Worm (Caenorhabditis elegans): ENCODE results near the gene M01H9.10.

The M01H9.10 gene

ce11 chrIV:4445711-4446290 lies 34.1 kb downstream of the M01H9.10 start, which contains the start of the genes wapl-1 and htz-1 (continued):
- peak; percentile 65 for TF ChIP-seq attf-6 (GFP tag; IDR thresholded peaks at IDR 0.05)
- no peak for TF ChIP-seq sptf-2 (GFP tag; optimal IDR thresholded peaks at IDR 0.05)
- peak; percentile 94 for TF ChIP-seq D2030.7 (GFP tag; IDR thresholded peaks at IDR 0.05)
- TF ChIP-seq snpc-1.3 (tag; optimal IDR thresholded peaks at IDR 0.05; ENCODE audit: insufficient read depth): peak; percentile 79
- TF ChIP-seq F37B4.10 (GFP tag; IDR thresholded peaks at IDR 0.05): no peak
- no peak for TF ChIP-seq ceh-40 (GFP tag; IDR thresholded peaks at IDR 0.05)
- TF ChIP-seq nfya-2 (GFP tag; IDR thresholded peaks at IDR 0.05): no peak
- TF ChIP-seq dpff-1 (tag; optimal IDR thresholded peaks at IDR 0.05): no peak
- TF ChIP-seq lag-1 (GFP tag; IDR thresholded peaks at IDR 0.05): no peak
- TF ChIP-seq F10E7.11 (tag; optimal IDR thresholded peaks at IDR 0.05): no peak
- peak; percentile 93 for TF ChIP-seq Y95B8A.8 (GFP tag; IDR thresholded peaks at IDR 0.05)
- peak; percentile 63 for TF ChIP-seq lsy-27 (tag; optimal IDR thresholded peaks at IDR 0.05; ENCODE audit: borderline replicate concordance, insufficient read depth)
- TF ChIP-seq lin-26 (GFP tag; IDR thresholded peaks at IDR 0.05): no peak
- peak; percentile 65 for TF ChIP-seq athp-1 (tag; optimal IDR thresholded peaks at IDR 0.05)
- no peak for TF ChIP-seq F22D6.2 (tag; optimal IDR thresholded peaks at IDR 0.05)
- TF ChIP-seq nfya-1 (tag; optimal IDR thresholded peaks at IDR 0.05; ENCODE audit: borderline replicate concordance, insufficient read depth): no peak
- TF ChIP-seq B0261.1 (tag; optimal IDR thresholded peaks at IDR 0.05): no peak
- peak; percentile 93 for TF ChIP-seq mcd-1 (GFP tag; IDR thresholded peaks at IDR 0.05)
- TF ChIP-seq hmg-1.2 (GFP tag; IDR thresholded peaks at IDR 0.05): peak; percentile 81
- TF ChIP-seq snpc-1.1 (tag; optimal IDR thresholded peaks at IDR 0.05; ENCODE audit: insufficient read depth): peak; percentile 45
- TF ChIP-seq F55B11.4 (tag; optimal IDR thresholded peaks at IDR 0.05; ENCODE audit: borderline replicate concordance, insufficient read depth): no peak
- no peak for TF ChIP-seq die-1 (tag; optimal IDR thresholded peaks at IDR 0.05)
- peak; percentile 88 for TF ChIP-seq ZK185.1 (tag; optimal IDR thresholded peaks at IDR 0.05; ENCODE audit: poor library complexity, severe bottlenecking)
- no peak for TF ChIP-seq rec-8 (tag; optimal IDR thresholded peaks at IDR 0.05)
- no peak for TF ChIP-seq egl-18 (GFP tag; IDR thresholded peaks at IDR 0.05)
- no peak for TF ChIP-seq bed-1 (GFP tag; IDR thresholded peaks at IDR 0.05)
- TF ChIP-seq nhr-90 (tag; optimal IDR thresholded peaks at IDR 0.05): no peak
- peak; percentile 80 for TF ChIP-seq repo-1 (tag; optimal IDR thresholded peaks at IDR 0.05)
- peak; percentile 58 for TF ChIP-seq F23B12.7 (tag; optimal IDR thresholded peaks at IDR 0.05; ENCODE audit: insufficient read depth)
- peak; percentile 96 for TF ChIP-seq tlf-1 (GFP tag; optimal IDR thresholded peaks at IDR 0.05)
- peak; percentile 50; the same call in 1 of the 2 replicates for TF ChIP-seq cebp-1 (GFP tag; IDR thresholded peaks at IDR 0.05)
- TF ChIP-seq cebp-1 (tag; optimal IDR thresholded peaks at IDR 0.05): peak; percentile 87
- no peak for TF ChIP-seq ets-4 (GFP tag; optimal IDR thresholded peaks at IDR 0.05)
- no peak for TF ChIP-seq egl-44 (GFP tag; IDR thresholded peaks at IDR 0.05)
- no peak for TF ChIP-seq sdz-38 (tag; optimal IDR thresholded peaks at IDR 0.05)
- TF ChIP-seq pbrm-1 (GFP tag; IDR thresholded peaks at IDR 0.05): peak; percentile 94
- no peak for TF ChIP-seq Y53F4B.3 (GFP tag; IDR thresholded peaks at IDR 0.05)
- TF ChIP-seq mel-28 (tag; optimal IDR thresholded peaks at IDR 0.05; ENCODE audit: borderline replicate concordance): no peak
- 0 out of 2 replicates have a peak, but pooled peaks have one; percentile 66 for TF ChIP-seq ztf-28 (GFP tag; IDR thresholded peaks at IDR 0.05)
- peak; percentile 90 for TF ChIP-seq lir-1 (GFP tag; conservative IDR thresholded peaks at IDR 0.05)
- peak; percentile 23 for TF ChIP-seq snpc-4 (GFP tag; optimal IDR thresholded peaks at IDR 0.05)
- TF ChIP-seq snpc-4 (tag; optimal IDR thresholded peaks at IDR 0.05): peak; percentile 73 to 85 (median 83)
- TF ChIP-seq nfyb-1 (GFP tag; IDR thresholded peaks at IDR 0.05): peak; percentile 93
- TF ChIP-seq madf-10 (tag; optimal IDR thresholded peaks at IDR 0.05): peak; percentile 65
- TF ChIP-seq rpc-1 (optimal IDR thresholded peaks at IDR 0.05): no peak
- TF ChIP-seq rpc-1 (tag; optimal IDR thresholded peaks at IDR 0.05): no peak
- no peak for TF ChIP-seq hlh-12 (tag; optimal IDR thresholded peaks at IDR 0.05)
- peak; percentile 54 for TF ChIP-seq somi-1 (GFP tag; optimal IDR thresholded peaks at IDR 0.05)
